ENCODE assay signal across 1 worm cellular context in the genomic region with DNA sequence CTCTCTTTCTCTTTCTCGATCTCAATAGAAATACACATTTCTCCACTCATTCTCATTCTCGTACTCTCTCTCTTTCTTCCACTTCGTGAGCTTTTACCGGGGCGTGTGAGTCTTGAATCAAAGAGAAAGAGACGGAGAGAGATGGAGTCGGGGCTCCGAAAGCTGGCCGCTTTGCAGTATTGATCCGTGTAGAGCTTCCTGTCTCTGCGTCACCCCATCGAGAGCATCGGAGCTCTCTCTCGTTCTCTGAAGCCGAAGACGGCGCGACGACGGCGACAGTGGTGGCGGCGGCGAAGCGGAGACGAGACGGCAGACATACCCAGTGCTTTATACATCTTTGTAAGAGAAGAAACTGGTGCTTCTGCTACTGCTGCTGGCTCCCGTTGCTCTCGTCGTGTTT.
TF ChIP-seq lines count a peak whose summit lies in the region.

No protein-coding gene starts in this region.

TF ChIP-seq in whole organism, L1 larva, 84 proteins besides CTCF, POLR2A, EP300 and RAD21 (continued from another document):
- TF ChIP-seq lir-3 (tag; optimal IDR thresholded peaks at IDR 0.05; lab: Kevin White, UChicago; ENCODE audit: poor library complexity) (peak; percentile 10), isw-1 (GFP tag; IDR thresholded peaks at IDR 0.05; lab: Robert Waterston, UW) (peak; percentile 69), F16B12.6 (tag; optimal IDR thresholded peaks at IDR 0.05; lab: Kevin White, UChicago) (no peak), xbp-1 (tag; optimal IDR thresholded peaks at IDR 0.05; lab: Kevin White, UChicago) (peak; percentile 62), snu-23 (GFP tag; optimal IDR thresholded peaks at IDR 0.05; lab: Kevin White, UChicago) (peak; percentile 74), nhr-47 (tag; optimal IDR thresholded peaks at IDR 0.05; lab: Kevin White, UChicago) (peak; percentile 83), dsc-1 (tag; optimal IDR thresholded peaks at IDR 0.05; lab: Kevin White, UChicago) (peak; percentile 72), unc-98 (GFP tag; IDR thresholded peaks at IDR 0.05; lab: Robert Waterston, UW) (no peak), nhr-19 (GFP tag; conservative IDR thresholded peaks at IDR 0.05; lab: Robert Waterston, UW) (peak; percentile 64), unc-62 (GFP tag; optimal IDR thresholded peaks at IDR 0.05; lab: Kevin White, UChicago) (no peak), snpc-4 (tag; optimal IDR thresholded peaks at IDR 0.05; lab: Kevin White, UChicago) (peak; percentile 4), zip-4 (GFP tag; optimal IDR thresholded peaks at IDR 0.05; lab: Kevin White, UChicago) (peak; percentile 2), lin-15B (tag; optimal IDR thresholded peaks at IDR 0.05; lab: Kevin White, UChicago) (no peak), ceh-8 (GFP tag; optimal IDR thresholded peaks at IDR 0.05; lab: Kevin White, UChicago) (no peak), nhr-20 (tag; optimal IDR thresholded peaks at IDR 0.05; lab: Kevin White, UChicago) (peak; percentile 57), pqm-1 (tag; optimal IDR thresholded peaks at IDR 0.05; lab: Kevin White, UChicago) (no peak), zag-1 (tag; optimal IDR thresholded peaks at IDR 0.05; lab: Kevin White, UChicago) (peak; percentile 40), pag-3 (tag; optimal IDR thresholded peaks at IDR 0.05; lab: Kevin White, UChicago; ENCODE audit: borderline replicate concordance, insufficient read depth) (no peak), swsn-7 (tag; optimal IDR thresholded peaks at IDR 0.05; lab: Kevin White, UChicago) (peak; percentile 82), nhr-76 (tag; optimal IDR thresholded peaks at IDR 0.05; lab: Kevin White, UChicago) (no peak), vab-15 (tag; optimal IDR thresholded peaks at IDR 0.05; lab: Kevin White, UChicago) (no peak), fkh-4 (tag; optimal IDR thresholded peaks at IDR 0.05; lab: Kevin White, UChicago; ENCODE audit: borderline replicate concordance) (no peak), fkh-8 (tag; optimal IDR thresholded peaks at IDR 0.05; lab: Kevin White, UChicago) (peak; percentile 86), unc-86 (tag; optimal IDR thresholded peaks at IDR 0.05; lab: Kevin White, UChicago) (peak; percentile 88)
